Fruit fly (Drosophila melanogaster) whole organism, embryonic: ENCODE measurements around the gene CG4968.

ENCODE experiments used
- Ada2b ChIP-seq: fragments of 200-800 bp; sonication (Bioruptor generic); IDR thresholded peaks from 2 replicates; pipeline ENCODE4 v1.3.6; 2022; ENCODE audit warnings: missing biosample characterization, missing genetic modification characterization
- Adf1 ChIP-seq: fragments of 200-800 bp; sonication (Bioruptor generic); IDR thresholded peaks from 2 replicates; pipeline ENCODE4 v1.3.6; 2022; ENCODE audit warnings: missing biosample characterization, missing genetic modification characterization
- Atf-2 ChIP-seq: fragments of 200-800 bp; sonication (Bioruptor generic); optimal IDR thresholded peaks from 2 replicates; lab custom pipeline; 2016; ENCODE audit warnings: missing biosample characterization, missing genetic modification characterization
- CG10979 ChIP-seq: fragments of 200-800 bp; sonication (Bioruptor generic); optimal IDR thresholded peaks from 2 replicates; lab custom pipeline; 2018; ENCODE audit warnings: missing biosample characterization, mild to moderate bottlenecking, missing genetic modification characterization, moderate library complexity
- CG11398 ChIP-seq: fragments of 200-800 bp; sonication (Bioruptor generic); optimal IDR thresholded peaks from 2 replicates; lab custom pipeline; 2016; ENCODE audit warnings: missing biosample characterization, missing genetic modification characterization
- CG14014 ChIP-seq: fragments of 200-800 bp; sonication (Bioruptor generic); IDR thresholded peaks from 2 replicates; pipeline ENCODE4 v1.3.6; 2022; ENCODE audit warnings: missing biosample characterization, missing genetic modification characterization
- CG14441 ChIP-seq: fragments of 200-800 bp; sonication (Bioruptor generic); IDR thresholded peaks from 2 replicates; pipeline ENCODE4 v1.3.6; 2022; ENCODE audit warnings: missing biosample characterization, missing genetic modification characterization
- CG14860 ChIP-seq: fragments of 200-800 bp; sonication (Bioruptor generic); IDR thresholded peaks from 3 replicates; pipeline ENCODE4 v1.3.6; 2022; ENCODE audit warnings: missing biosample characterization, missing genetic modification characterization; ENCODE audit not compliant: partially characterized antibody
- CG1602 ChIP-seq: fragments of 200-800 bp; sonication (Bioruptor generic); optimal IDR thresholded peaks from 3 replicates; lab custom pipeline; 2016; ENCODE audit warnings: missing biosample characterization, missing genetic modification characterization
- CG18011 ChIP-seq: fragments of 200-800 bp; sonication (Bioruptor generic); optimal IDR thresholded peaks from 2 replicates; lab custom pipeline; 2017; ENCODE audit warnings: missing biosample characterization, missing genetic modification characterization, mild to moderate bottlenecking, moderate library complexity, missing genotype
- CG2889 ChIP-seq: fragments of 200-800 bp; sonication (Bioruptor generic); IDR thresholded peaks from 3 replicates; pipeline ENCODE4 v1.3.6; 2022; ENCODE audit warnings: missing biosample characterization, missing genetic modification characterization
- CG30431 ChIP-seq: fragments of 200-800 bp; sonication (Bioruptor generic); optimal IDR thresholded peaks from 2 replicates; lab custom pipeline; 2017; ENCODE audit warnings: missing biosample characterization, missing genetic modification characterization
- CG32532 ChIP-seq: fragments of 200-800 bp; sonication (Bioruptor generic); IDR thresholded peaks from 2 replicates; pipeline ENCODE4 v1.3.6; 2022; ENCODE audit warnings: missing biosample characterization, missing genetic modification characterization
- CG33213 ChIP-seq: fragments of 200-800 bp; sonication (Bioruptor generic); optimal IDR thresholded peaks from 3 replicates; lab custom pipeline; 2016; ENCODE audit warnings: missing biosample characterization, missing genetic modification characterization
- CG33557 ChIP-seq: fragments of 200-800 bp; sonication (Bioruptor generic); optimal IDR thresholded peaks from 2 replicates; lab custom pipeline; 2019; ENCODE audit warnings: missing biosample characterization, mild to moderate bottlenecking, missing genetic modification characterization, moderate library complexity
- CG34224 ChIP-seq: fragments of 200-800 bp; sonication (Bioruptor generic); IDR thresholded peaks from 3 replicates; pipeline ENCODE4 v1.3.6; 2022; ENCODE audit warnings: missing biosample characterization, missing genetic modification characterization; ENCODE audit not compliant: partially characterized antibody
- CG4730 ChIP-seq: fragments of 200-800 bp; sonication (Bioruptor generic); IDR thresholded peaks from 2 replicates; pipeline ENCODE4 v1.3.6; 2022; ENCODE audit warnings: missing biosample characterization, missing genetic modification characterization
- CG6175 ChIP-seq: fragments of 200-800 bp; sonication (Bioruptor generic); IDR thresholded peaks from 3 replicates; pipeline ENCODE4 v1.3.6; 2022; ENCODE audit warnings: missing biosample characterization, missing genetic modification characterization
- CG6765 ChIP-seq: fragments of 200-800 bp; sonication (Bioruptor generic); optimal IDR thresholded peaks from 3 replicates; lab custom pipeline; 2017; ENCODE audit warnings: missing biosample characterization, mild to moderate bottlenecking, missing genetic modification characterization
- CG7556 ChIP-seq: fragments of 200-800 bp; sonication (Bioruptor generic); optimal IDR thresholded peaks from 2 replicates; lab custom pipeline; 2017; ENCODE audit warnings: missing biosample characterization, mild to moderate bottlenecking, missing genetic modification characterization
- CG7786 ChIP-seq: fragments of 200-800 bp; sonication (Bioruptor generic); optimal IDR thresholded peaks from 2 replicates; lab custom pipeline; 2016; ENCODE audit warnings: missing biosample characterization, missing genetic modification characterization
- CG8281 ChIP-seq: fragments of 200-800 bp; sonication (Bioruptor generic); optimal IDR thresholded peaks from 2 replicates; lab custom pipeline; 2018; ENCODE audit warnings: missing biosample characterization, mild to moderate bottlenecking, missing genetic modification characterization, moderate library complexity
- CG8388 ChIP-seq: fragments of 200-800 bp; sonication (Bioruptor generic); optimal IDR thresholded peaks from 2 replicates; lab custom pipeline; 2019; ENCODE audit warnings: missing biosample characterization, mild to moderate bottlenecking, missing genetic modification characterization, moderate library complexity
- CG9727 ChIP-seq: fragments of 200-800 bp; sonication (Bioruptor generic); optimal IDR thresholded peaks from 3 replicates; lab custom pipeline; 2017; ENCODE audit warnings: missing biosample characterization, mild to moderate bottlenecking, missing genetic modification characterization
- Deaf1 ChIP-seq: fragments of 200-800 bp; optimal IDR thresholded peaks from 3 replicates; lab custom pipeline; 2019; ENCODE audit warnings: missing biosample characterization, mild to moderate bottlenecking, missing genetic modification characterization, moderate library complexity
- Eip74EF ChIP-seq, 2 experiments: fragments of 200-800 bp in 1 of 2; fragments of >200 bp in 1 of 2; sonication (Bioruptor generic) in 1 of 2; optimal IDR thresholded peaks; 2 replicates each; lab custom pipeline; 2017 to 2019; ENCODE audit warnings: missing biosample characterization in 2 of 2, missing genetic modification characterization in 2 of 2, mild to moderate bottlenecking in 1 of 2, moderate library complexity in 1 of 2
- Fer1 ChIP-seq: fragments of 200-800 bp; sonication (Bioruptor generic); optimal IDR thresholded peaks from 2 replicates; lab custom pipeline; 2017; ENCODE audit warnings: missing biosample characterization, mild to moderate bottlenecking, missing genetic modification characterization
- MESR4 ChIP-seq: fragments of 200-800 bp; sonication (Bioruptor generic); optimal IDR thresholded peaks from 2 replicates; lab custom pipeline; 2018; ENCODE audit warnings: missing biosample characterization, mild to moderate bottlenecking, missing genetic modification characterization, moderate library complexity
- Optix ChIP-seq: fragments of 200-800 bp; sonication (Bioruptor generic); IDR thresholded peaks from 3 replicates; pipeline ENCODE4 v1.3.6; 2022; ENCODE audit warnings: missing biosample characterization, missing genetic modification characterization
- Rfx ChIP-seq: fragments of 200-800 bp; sonication (Bioruptor generic); IDR thresholded peaks from 2 replicates; pipeline ENCODE4 v1.3.6; 2022; ENCODE audit warnings: missing biosample characterization, missing genetic modification characterization
- Sry-δ ChIP-seq: fragments of 200-800 bp; sonication (Bioruptor generic); optimal IDR thresholded peaks from 2 replicates; lab custom pipeline; 2016; ENCODE audit warnings: missing biosample characterization, missing genetic modification characterization
- cg ChIP-seq: fragments of 200-800 bp; sonication (Bioruptor generic); optimal IDR thresholded peaks from 3 replicates; lab custom pipeline; 2019; ENCODE audit warnings: missing biosample characterization, mild to moderate bottlenecking, missing genetic modification characterization, moderate library complexity
- chif ChIP-seq, 2 experiments: fragments of 200-800 bp; sonication (Bioruptor generic); optimal IDR thresholded peaks; 3 replicates each; lab custom pipeline; 2016; ENCODE audit warnings: missing biosample characterization in 2 of 2, missing genetic modification characterization in 2 of 2
- chinmo ChIP-seq: fragments of 200-800 bp; sonication (Bioruptor generic); IDR thresholded peaks from 4 replicates; pipeline ENCODE4 v1.3.6; 2022; ENCODE audit warnings: missing biosample characterization, missing genetic modification characterization; ENCODE audit not compliant: partially characterized antibody
- chm ChIP-seq: fragments of 200-800 bp; sonication (Bioruptor generic); IDR thresholded peaks from 2 replicates; pipeline ENCODE4 v1.3.6; 2022; ENCODE audit warnings: missing biosample characterization, missing genetic modification characterization
- dysf ChIP-seq: fragments of 200-800 bp; sonication (Bioruptor generic); IDR thresholded peaks from 3 replicates; pipeline ENCODE4 v1.3.6; 2022; ENCODE audit warnings: missing biosample characterization, missing genetic modification characterization
- gfzf ChIP-seq: fragments of 200-800 bp; sonication (Bioruptor generic); optimal IDR thresholded peaks from 2 replicates; lab custom pipeline; 2016; ENCODE audit warnings: missing biosample characterization, mild to moderate bottlenecking, missing genetic modification characterization, moderate library complexity
- lilli ChIP-seq: fragments of 200-800 bp; sonication (Bioruptor generic); optimal IDR thresholded peaks from 3 replicates; lab custom pipeline; 2016; ENCODE audit warnings: missing biosample characterization, missing genetic modification characterization
- mirr ChIP-seq: fragments of 200-800 bp; sonication (Bioruptor generic); optimal IDR thresholded peaks from 3 replicates; lab custom pipeline; 2018; ENCODE audit warnings: missing biosample characterization, mild to moderate bottlenecking, missing genetic modification characterization
- mld ChIP-seq: fragments of 200-800 bp; sonication (Bioruptor generic); IDR thresholded peaks from 3 replicates; pipeline ENCODE4 v1.3.6; 2022; ENCODE audit warnings: missing biosample characterization, missing genetic modification characterization; ENCODE audit not compliant: partially characterized antibody
- nau ChIP-seq: fragments of 200-800 bp; sonication (Bioruptor generic); optimal IDR thresholded peaks from 3 replicates; lab custom pipeline; 2017; ENCODE audit warnings: missing biosample characterization, mild to moderate bottlenecking, missing genetic modification characterization, missing genetic modification reagents
- psq ChIP-seq: fragments of 200-800 bp; sonication (Bioruptor generic); optimal IDR thresholded peaks from 2 replicates; lab custom pipeline; 2017; ENCODE audit warnings: missing biosample characterization, missing genetic modification characterization
- ranshi ChIP-seq: fragments of 200-800 bp; sonication (Bioruptor generic); IDR thresholded peaks from 2 replicates; pipeline ENCODE4 v1.3.6; 2022; ENCODE audit warnings: missing biosample characterization, missing genetic modification characterization
- sens ChIP-seq: fragments of 200-800 bp; sonication (Bioruptor generic); peaks from one replicate; lab custom pipeline; 2016; ENCODE audit warnings: missing biosample characterization, missing genetic modification characterization
- toy ChIP-seq: fragments of 200-800 bp; sonication (Bioruptor generic); IDR thresholded peaks from 2 replicates; pipeline ENCODE4 v1.3.6; 2022; ENCODE audit warnings: missing biosample characterization, missing genetic modification characterization
- unpg ChIP-seq: fragments of 200-800 bp; sonication (Bioruptor generic); optimal IDR thresholded peaks from 3 replicates; lab custom pipeline; 2018; ENCODE audit warnings: missing biosample characterization, mild to moderate bottlenecking, missing genetic modification characterization, moderate library complexity
- vnd ChIP-seq: fragments of 200-800 bp; sonication (Bioruptor generic); IDR thresholded peaks from 3 replicates; pipeline ENCODE4 v1.3.6; 2022; ENCODE audit warnings: missing biosample characterization, missing genetic modification characterization; ENCODE audit not compliant: partially characterized antibody
- wor ChIP-seq: fragments of 200-800 bp; sonication (Bioruptor generic); IDR thresholded peaks from 2 replicates; pipeline ENCODE4 v1.3.6; 2022; ENCODE audit warnings: missing biosample characterization, missing genetic modification characterization
- zen ChIP-seq: fragments of 200-800 bp; sonication (Bioruptor generic); optimal IDR thresholded peaks from 3 replicates; lab custom pipeline; 2018; ENCODE audit warnings: missing biosample characterization, mild to moderate bottlenecking, missing genetic modification characterization, moderate library complexity
- zfh1 ChIP-seq: fragments of 200-800 bp; sonication (Bioruptor generic); IDR thresholded peaks from 3 replicates; pipeline ENCODE4 v1.3.6; 2022; ENCODE audit warnings: missing biosample characterization, missing genetic modification characterization

Gene CG4968

dm6 chr2L:10321036-10321583, 14.4 kb downstream of the CG4968 start (continued):
- TF ChIP-seq Sry-δ (GFP tag; lab: Kevin White, UChicago) (peak; percentile 76), nau (GFP tag; lab: Kevin White, UChicago) (no peak), CG2889 (GFP tag; lab: Robert Waterston, UW) (no peak), CG7786 (no peak), dysf (GFP tag; lab: Robert Waterston, UW) (no peak), Ada2b (GFP tag; lab: Robert Waterston, UW) (no peak), CG1602 (GFP tag; lab: Kevin White, UChicago) (no peak), CG8281 (tag; lab: Kevin White, UChicago) (peak; percentile 16), gfzf (GFP tag; lab: Kevin White, UChicago) (peak; percentile 5), CG30431 (GFP tag; lab: Kevin White, UChicago) (no peak), mirr (GFP tag; lab: Kevin White, UChicago) (no peak), Deaf1 (tag; lab: Kevin White, UChicago) (no peak), Fer1 (GFP tag; lab: Kevin White, UChicago) (no peak), CG14014 (GFP tag; lab: Robert Waterston, UW) (0 out of 2 replicates have a peak, but pooled peaks have one; percentile 34), CG33557 (GFP tag; lab: Kevin White, UChicago) (no peak), zen (tag; lab: Kevin White, UChicago) (no peak), chif (GFP tag; optimal IDR thresholded peaks at IDR 0.05; lab: Kevin White, UChicago) (no peak), vnd (peak; percentile 75), mld (GFP tag; lab: Robert Waterston, UW) (0 out of 3 replicates have a peak, but pooled peaks have one; percentile 51), wor (GFP tag; lab: Robert Waterston, UW) (no peak), CG33213 (GFP tag; lab: Kevin White, UChicago) (no peak), CG10979 (peak; percentile 4), CG11398 (GFP tag; lab: Kevin White, UChicago) (no peak), CG14441 (GFP tag; lab: Robert Waterston, UW) (no peak), lilli (GFP tag; lab: Kevin White, UChicago) (peak; percentile 42), Eip74EF (GFP tag; optimal IDR thresholded peaks at IDR 0.05; lab: Kevin White, UChicago) (no peak), toy (no peak), CG6175 (no peak), chm (GFP tag; lab: Robert Waterston, UW) (no peak), CG6765 (GFP tag; lab: Kevin White, UChicago) (no peak), CG34224 (GFP tag; lab: Robert Waterston, UW) (no peak), cg (no peak), CG7556 (GFP tag; lab: Kevin White, UChicago) (peak; percentile 5), Atf-2 (GFP tag; lab: Kevin White, UChicago) (no peak), psq (GFP tag; lab: Kevin White, UChicago) (no peak), unpg (GFP tag; lab: Kevin White, UChicago) (no peak), CG18011 (peak; percentile 8), Optix (GFP tag; lab: Robert Waterston, UW) (no peak), zfh1 (GFP tag; lab: Robert Waterston, UW) (no peak), CG32532 (GFP tag; lab: Robert Waterston, UW) (0 out of 2 replicates have a peak, but pooled peaks have one; percentile 29), Rfx (GFP tag; lab: Robert Waterston, UW) (peak; percentile 56; the same call in 1 of the 2 replicates), ranshi (GFP tag; lab: Robert Waterston, UW) (no peak), Adf1 (GFP tag; lab: Robert Waterston, UW) (no peak), chinmo (GFP tag; lab: Robert Waterston, UW) (no peak), CG14860 (peak; percentile 55; the same call in 2 of the 3 replicates), CG8388 (no peak), MESR4 (GFP tag; lab: Kevin White, UChicago) (no peak), CG4730 (GFP tag; lab: Robert Waterston, UW) (no peak), sens (GFP tag; lab: Kevin White, UChicago) (peak; percentile 57), CG9727 (peak; percentile 17)
